Worm (Caenorhabditis elegans) whole organism, young adult: ENCODE results near the gene heh-1.

ENCODE experiments used
- K11D2.4 ChIP-seq: fragments of 200-800 bp; sonication (Bioruptor generic); IDR thresholded peaks from 2 replicates; pipeline ENCODE4 v1.3.6; 2022; ENCODE audit warnings: missing genetic modification reagents, missing genetic modification characterization, missing compliant biosample characterization
- ccch-3 ChIP-seq: fragments of 200-800 bp; sonication (Bioruptor generic); optimal IDR thresholded peaks from 2 replicates; lab custom pipeline; 2018; ENCODE audit warnings: mild to moderate bottlenecking, missing genetic modification characterization, missing compliant biosample characterization
- ets-4 ChIP-seq: fragments of 200-800 bp; sonication (Bioruptor generic); optimal IDR thresholded peaks from 2 replicates; lab custom pipeline; 2018; ENCODE audit warnings: mild to moderate bottlenecking, missing genetic modification characterization, missing compliant biosample characterization
- lag-1 ChIP-seq: fragments of 200-800 bp; sonication (Bioruptor generic); IDR thresholded peaks from 2 replicates; pipeline ENCODE4 v1.3.6; 2022; ENCODE audit warnings: missing genetic modification reagents, missing genetic modification characterization, missing compliant biosample characterization
- madf-3 ChIP-seq: fragments of 200-800 bp; sonication (Bioruptor generic); IDR thresholded peaks from 2 replicates; pipeline ENCODE4 v1.3.6; 2022; ENCODE audit warnings: missing genetic modification reagents, missing genetic modification characterization, missing compliant biosample characterization
- nfya-1 ChIP-seq: sonication (generic microtip); optimal IDR thresholded peaks from 2 replicates; lab custom pipeline; 2017; ENCODE audit warnings: antibody characterized with exemption, missing compliant biosample characterization, missing genetic modification characterization, borderline replicate concordance; ENCODE audit not compliant: insufficient read depth
- rec-8 ChIP-seq, 2 experiments: sonication (generic microtip); optimal IDR thresholded peaks; 2 replicates each; lab custom pipeline; 2016; ENCODE audit warnings: mild to moderate bottlenecking in 2 of 2, missing genetic modification characterization in 2 of 2, missing genetic modification reagents in 2 of 2, missing genotype in 2 of 2, missing biosample characterization in 1 of 2, missing compliant biosample characterization in 1 of 2, moderate library complexity in 1 of 2
- rpc-1 ChIP-seq, 2 experiments: fragments of 150-350 bp in 1 of 2; sonication (generic microtip) in 1 of 2; optimal IDR thresholded peaks; 2 replicates each; lab custom pipeline; 2014 to 2018; ENCODE audit warnings: missing biosample characterization in 1 of 2, missing genetic modification characterization in 1 of 2, missing genetic modification reagents in 1 of 2, missing genotype in 1 of 2
- somi-1 ChIP-seq: fragments of 200-800 bp; sonication (Bioruptor generic); optimal IDR thresholded peaks from 2 replicates; lab custom pipeline; 2018; ENCODE audit warnings: mild to moderate bottlenecking, missing genetic modification characterization, missing compliant biosample characterization
- unc-62 ChIP-seq: fragments of 150-350 bp; optimal IDR thresholded peaks from 2 replicates; lab custom pipeline; 2014; ENCODE audit warnings: missing biosample characterization, missing genetic modification reagents, missing genetic modification characterization

- no peak for TF ChIP-seq ccch-3 (GFP tag; lab: Kevin White, UChicago)
- TF ChIP-seq madf-3 (GFP tag; lab: Robert Waterston, UW): no peak
- TF ChIP-seq K11D2.4 (GFP tag; lab: Robert Waterston, UW): no peak
- no peak for TF ChIP-seq rpc-1 (optimal IDR thresholded peaks at IDR 0.05; lab: Kevin White, UChicago)
- no peak for TF ChIP-seq rpc-1 (tag; optimal IDR thresholded peaks at IDR 0.05; lab: Kevin White, UChicago)
- no peak for TF ChIP-seq rec-8 (tag; optimal IDR thresholded peaks at IDR 0.05; lab: Kevin White, UChicago)
- no peak for TF ChIP-seq somi-1 (GFP tag; lab: Kevin White, UChicago)
- TF ChIP-seq nfya-1 (tag; lab: Kevin White, UChicago): no peak
- no peak for TF ChIP-seq lag-1 (GFP tag; lab: Robert Waterston, UW)
- no peak for TF ChIP-seq unc-62 (GFP tag; lab: Kevin White, UChicago)
- TF ChIP-seq ets-4 (GFP tag; lab: Kevin White, UChicago): no peak
Observed at ce11 chrIII:3185980-3186379, 13.3 kb downstream of the heh-1 start, which contains the start of gene mks-1.
